Worm (Caenorhabditis elegans) whole organism, late embryonic: Measurements from ENCODE around the gene Y73B6BL.289.
A peak's percentile ranks its signal among the peaks of the same experiment; 100 is the strongest.

Source experiments
- C08G9.2 ChIP-seq: sonication (generic microtip); optimal IDR thresholded peaks from 2 replicates; lab custom pipeline; 2016; ENCODE audit warnings: mild to moderate bottlenecking, missing genetic modification characterization, moderate library complexity, missing compliant biosample characterization
- K02D7.2 ChIP-seq: sonication (generic microtip); optimal IDR thresholded peaks from 2 replicates; lab custom pipeline; 2017; ENCODE audit warnings: mild to moderate bottlenecking, missing genetic modification characterization, missing compliant biosample characterization
- T23F11.4 ChIP-seq: fragments of 200-800 bp; sonication (Bioruptor generic); optimal IDR thresholded peaks from 2 replicates; lab custom pipeline; 2018; ENCODE audit warnings: mild to moderate bottlenecking, missing genetic modification characterization, missing compliant biosample characterization
- ama-1 ChIP-seq: fragments of 150-350 bp; optimal IDR thresholded peaks from 2 replicates; lab custom pipeline; 2014
- ceh-19 ChIP-seq: fragments of 200-800 bp; sonication (Bioruptor generic); optimal IDR thresholded peaks from 2 replicates; lab custom pipeline; 2018; ENCODE audit warnings: mild to moderate bottlenecking, missing genetic modification characterization, missing compliant biosample characterization
- ceh-24 ChIP-seq: sonication (generic microtip); optimal IDR thresholded peaks from 2 replicates; lab custom pipeline; 2016; ENCODE audit warnings: mild to moderate bottlenecking, missing genetic modification characterization, missing compliant biosample characterization
- ceh-31 ChIP-seq: sonication (generic microtip); optimal IDR thresholded peaks from 2 replicates; lab custom pipeline; 2016; ENCODE audit warnings: missing genetic modification characterization, missing compliant biosample characterization
- ceh-34 ChIP-seq: sonication (generic microtip); optimal IDR thresholded peaks from 2 replicates; lab custom pipeline; 2016; ENCODE audit warnings: mild to moderate bottlenecking, missing genetic modification characterization, missing compliant biosample characterization
- ceh-45 ChIP-seq: fragments of 200-800 bp; sonication (Bioruptor generic); IDR thresholded peaks from 2 replicates; pipeline ENCODE4 v1.3.6; 2022; ENCODE audit warnings: missing genetic modification reagents, missing genetic modification characterization, missing compliant biosample characterization
- ceh-48 ChIP-seq: sonication (generic microtip); optimal IDR thresholded peaks from 2 replicates; lab custom pipeline; 2016; ENCODE audit warnings: missing genetic modification characterization, inconsistent platforms, missing compliant biosample characterization
- ceh-6 ChIP-seq: fragments of 200-800 bp; sonication (Bioruptor generic); optimal IDR thresholded peaks from 2 replicates; lab custom pipeline; 2018; ENCODE audit warnings: mild to moderate bottlenecking, missing genetic modification characterization, missing compliant biosample characterization
- ceh-9 ChIP-seq: sonication (generic microtip); optimal IDR thresholded peaks from 2 replicates; lab custom pipeline; 2016; ENCODE audit warnings: mild to moderate bottlenecking, missing genetic modification characterization, inconsistent platforms, missing compliant biosample characterization
- che-1 ChIP-seq: sonication (generic microtip); optimal IDR thresholded peaks from 2 replicates; lab custom pipeline; 2016; ENCODE audit warnings: mild to moderate bottlenecking, missing genetic modification characterization, missing compliant biosample characterization
- elt-2 ChIP-seq: sonication (generic microtip); optimal IDR thresholded peaks from 2 replicates; lab custom pipeline; 2016; ENCODE audit warnings: missing genetic modification reagents, missing genetic modification characterization, missing compliant biosample characterization
- hlh-13 ChIP-seq: fragments of 200-800 bp; sonication (Bioruptor generic); optimal IDR thresholded peaks from 2 replicates; lab custom pipeline; 2018; ENCODE audit warnings: mild to moderate bottlenecking, missing genetic modification characterization, missing compliant biosample characterization
- hlh-15 ChIP-seq: sonication (generic microtip); optimal IDR thresholded peaks from 2 replicates; lab custom pipeline; 2016; ENCODE audit warnings: missing genetic modification characterization, missing compliant biosample characterization
- hlh-30 ChIP-seq: sonication (generic microtip); optimal IDR thresholded peaks from 2 replicates; lab custom pipeline; 2017; ENCODE audit warnings: antibody characterized with exemption, missing genetic modification characterization, missing compliant biosample characterization; ENCODE audit not compliant: insufficient read depth
- hlh-8 ChIP-seq: sonication (generic microtip); optimal IDR thresholded peaks from 2 replicates; lab custom pipeline; 2016; ENCODE audit warnings: missing genotype, missing genetic modification characterization, missing compliant biosample characterization
- lim-6 ChIP-seq: sonication (generic microtip); optimal IDR thresholded peaks from 2 replicates; lab custom pipeline; 2016; ENCODE audit warnings: missing genetic modification characterization, missing compliant biosample characterization
- lin-11 ChIP-seq: fragments of 200-800 bp; sonication (Bioruptor generic); optimal IDR thresholded peaks from 2 replicates; lab custom pipeline; 2018; ENCODE audit warnings: mild to moderate bottlenecking, missing genetic modification characterization, missing compliant biosample characterization
- mec-3 ChIP-seq: sonication (generic microtip); optimal IDR thresholded peaks from 2 replicates; lab custom pipeline; 2016; ENCODE audit warnings: borderline replicate concordance, missing genetic modification characterization, missing compliant biosample characterization
- nfya-1 ChIP-seq: sonication (generic microtip); optimal IDR thresholded peaks from 2 replicates; lab custom pipeline; 2017; ENCODE audit warnings: missing genetic modification characterization, mild to moderate bottlenecking, missing compliant biosample characterization, antibody characterized with exemption, moderate library complexity
- nhr-232 ChIP-seq: sonication (generic microtip); optimal IDR thresholded peaks from 2 replicates; lab custom pipeline; 2016; ENCODE audit warnings: missing genetic modification characterization, missing compliant biosample characterization
- npax-4 ChIP-seq: sonication (generic microtip); optimal IDR thresholded peaks from 2 replicates; lab custom pipeline; 2016; ENCODE audit warnings: missing genetic modification characterization, missing compliant biosample characterization
- odd-2 ChIP-seq: sonication (generic microtip); optimal IDR thresholded peaks from 2 replicates; lab custom pipeline; 2017; ENCODE audit warnings: antibody characterized with exemption, mild to moderate bottlenecking, missing genetic modification characterization, missing compliant biosample characterization
- pag-3 ChIP-seq: sonication (generic microtip); optimal IDR thresholded peaks from 2 replicates; lab custom pipeline; 2016; ENCODE audit warnings: missing compliant biosample characterization, missing genetic modification characterization, borderline replicate concordance
- pax-1 ChIP-seq: fragments of 150-350 bp; optimal IDR thresholded peaks from 2 replicates; lab custom pipeline; 2014; ENCODE audit warnings: missing biosample characterization, missing genetic modification characterization
- pha-4 ChIP-seq: fragments of 150-350 bp; optimal IDR thresholded peaks from 2 replicates; lab custom pipeline; 2018; ENCODE audit warnings: missing biosample characterization, missing genetic modification reagents, missing genetic modification characterization
- ref-2 ChIP-seq: sonication (generic microtip); optimal IDR thresholded peaks from 2 replicates; lab custom pipeline; 2016; ENCODE audit warnings: missing genetic modification characterization, missing compliant biosample characterization
- syd-9 ChIP-seq: sonication (generic microtip); optimal IDR thresholded peaks from 2 replicates; lab custom pipeline; 2016; ENCODE audit warnings: mild to moderate bottlenecking, missing genetic modification characterization, moderate library complexity, missing compliant biosample characterization
- tbx-2 ChIP-seq: sonication (generic microtip); optimal IDR thresholded peaks from 2 replicates; lab custom pipeline; 2016; ENCODE audit warnings: missing genetic modification characterization, missing compliant biosample characterization
- unc-3 ChIP-seq, 2 experiments: fragments of 200-800 bp in 1 of 2; sonication (Bioruptor generic) in 1 of 2; sonication (generic microtip) in 1 of 2; conservative IDR thresholded peaks in 1 of 2; optimal IDR thresholded peaks in 1 of 2; 2 replicates each; pipeline versions ENCODE4 v1.3.6 to Lab custom; 2016 to 2022; ENCODE audit warnings: missing compliant biosample characterization in 2 of 2, missing genetic modification characterization in 2 of 2, missing genetic modification reagents in 1 of 2
- unc-42 ChIP-seq: sonication (generic microtip); optimal IDR thresholded peaks from 2 replicates; lab custom pipeline; 2016; ENCODE audit warnings: missing genotype, missing genetic modification characterization, missing compliant biosample characterization
- unc-55 ChIP-seq: sonication (generic microtip); optimal IDR thresholded peaks from 2 replicates; lab custom pipeline; 2017; ENCODE audit warnings: missing biosample characterization, missing genetic modification reagents, missing genetic modification characterization
- unc-86 ChIP-seq: sonication (generic microtip); optimal IDR thresholded peaks from 2 replicates; lab custom pipeline; 2016; ENCODE audit warnings: missing genetic modification characterization, missing compliant biosample characterization

The Y73B6BL.289 gene

ce11 chrIV:6336748-6337147 is 10.6 kb upstream of the Y73B6BL.289 start (continued):
- TF ChIP-seq nhr-232 (tag; lab: Kevin White, UChicago) (no peak), ceh-9 (tag; lab: Kevin White, UChicago) (no peak), ceh-45 (GFP tag; lab: Robert Waterston, UW) (no peak), ceh-48 (tag; lab: Kevin White, UChicago) (no peak), unc-86 (tag; lab: Kevin White, UChicago) (no peak), syd-9 (tag; lab: Kevin White, UChicago) (no peak), hlh-13 (no peak), pha-4 (no peak), T23F11.4 (GFP tag; lab: Kevin White, UChicago) (no peak), lin-11 (no peak), hlh-8 (tag; lab: Kevin White, UChicago) (peak; percentile 7), unc-42 (tag; lab: Kevin White, UChicago) (peak; percentile 18), ama-1 (lab: Kevin White, UChicago) (no peak), ceh-31 (tag; lab: Kevin White, UChicago) (peak; percentile 56), npax-4 (tag; lab: Kevin White, UChicago) (no peak), pax-1 (no peak), odd-2 (no peak), unc-3 (GFP tag; conservative IDR thresholded peaks at IDR 0.05; lab: Robert Waterston, UW) (no peak), unc-3 (tag; optimal IDR thresholded peaks at IDR 0.05; lab: Kevin White, UChicago) (no peak), nfya-1 (tag; lab: Kevin White, UChicago) (peak; percentile 82), K02D7.2 (no peak), hlh-30 (tag; lab: Kevin White, UChicago) (peak; percentile 96), ceh-19 (no peak), tbx-2 (tag; lab: Kevin White, UChicago) (peak; percentile 51), che-1 (tag; lab: Kevin White, UChicago) (no peak), C08G9.2 (tag; lab: Kevin White, UChicago) (no peak), ceh-24 (tag; lab: Kevin White, UChicago) (no peak), mec-3 (tag; lab: Kevin White, UChicago) (no peak), hlh-15 (tag; lab: Kevin White, UChicago) (no peak), ceh-6 (no peak)

- TF ChIP-seq ceh-45 (GFP tag; lab: Robert Waterston, UW) (no peak), unc-55 (no peak), syd-9 (tag; lab: Kevin White, UChicago) (no peak), ceh-34 (tag; lab: Kevin White, UChicago) (no peak), elt-2 (tag; lab: Kevin White, UChicago) (no peak)
- TF ChIP-seq, all 69 proteins: peak for 0
These were observed 10.0 kb upstream of the Y73B6BL.289 start, which contains the start of gene ipla-6 for ce11 chrIV:6337353-6337752. Gene ipla-6 (plus strand): TSS chrIV:6337653.

- TF ChIP-seq K02D7.2 = no peak
- no peak for TF ChIP-seq hlh-30 (tag; lab: Kevin White, UChicago)
- TF ChIP-seq ref-2 = no peak
- no peak for TF ChIP-seq unc-42 (tag; lab: Kevin White, UChicago)
- no peak for TF ChIP-seq lim-6 (tag; lab: Kevin White, UChicago)
- TF ChIP-seq, all 69 proteins: peak for 0
These were observed 4.9 kb upstream of the Y73B6BL.289 start, which contains the start of gene Y73B6BL.288 for ce11 chrIV:6342431-6342830. Gene Y73B6BL.288 (minus strand): TSS chrIV:6342531.

ce11 chrIV:6342876-6343275 is 4.4 kb upstream of the Y73B6BL.289 start, which contains the start of gene Y73B6BL.14:
Gene Y73B6BL.14 (minus strand): TSS chrIV:6342976.
- TF ChIP-seq unc-42 (tag; lab: Kevin White, UChicago) (no peak), pag-3 (tag; lab: Kevin White, UChicago) (no peak), nhr-232 (tag; lab: Kevin White, UChicago) (no peak)
